Fruit fly (Drosophila melanogaster): ENCODE data around the gene Atg8a.

DNA sequence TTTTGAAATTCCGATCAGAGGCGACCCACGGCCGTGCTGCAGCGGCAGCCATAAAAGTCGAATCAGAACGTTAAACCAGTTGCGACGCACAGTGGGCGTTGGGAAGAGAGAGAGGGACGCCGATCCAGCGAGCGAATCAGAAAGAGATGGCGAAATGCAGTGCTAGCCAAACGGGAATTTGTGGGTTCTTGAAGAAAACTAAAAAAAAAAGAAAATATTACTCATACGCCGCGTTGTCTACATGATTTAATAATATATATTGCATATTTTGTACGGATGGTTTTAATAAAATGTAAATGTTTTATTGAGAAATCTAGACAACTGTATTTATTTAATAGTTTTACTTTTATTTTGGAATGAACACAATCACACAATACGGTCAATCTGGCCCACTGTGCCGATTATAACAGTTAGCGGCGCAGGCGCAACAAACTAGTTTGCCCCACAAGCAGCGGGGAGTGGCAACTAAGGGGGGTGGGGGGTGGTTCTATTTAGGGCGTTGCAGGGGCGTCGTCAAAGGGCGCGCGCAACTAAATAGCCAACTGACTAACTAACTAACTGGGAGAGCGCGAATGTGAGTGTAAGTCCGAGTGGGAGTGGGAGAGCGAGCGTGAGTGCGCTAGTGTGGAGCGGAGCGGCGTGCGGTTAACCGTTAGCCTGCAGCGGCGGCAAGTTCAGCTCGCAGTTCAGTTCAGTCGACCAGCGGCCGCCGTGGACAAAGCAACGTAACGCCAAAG lies 3.9 kb upstream of the Atg8a start, which contains the start of gene CG15211:
- TF ChIP-seq psq (optimal IDR thresholded peaks at IDR 0.05), result no peak
- TF ChIP-seq h (optimal IDR thresholded peaks at IDR 0.05), result no peak
- no peak for TF ChIP-seq ttk (optimal IDR thresholded peaks at IDR 0.05)
- no peak for TF ChIP-seq Sin3A (optimal IDR thresholded peaks at IDR 0.05)
- TF ChIP-seq Myc (optimal IDR thresholded peaks at IDR 0.05), result no peak
- peak; percentile 37 for TF ChIP-seq insv (optimal IDR thresholded peaks at IDR 0.05)
